Worm (Caenorhabditis elegans) whole organism, late embryonic: ENCODE data around the gene F37C12.21.

ENCODE experiments used
- C08G9.2 ChIP-seq: sonication (generic microtip); optimal IDR thresholded peaks from 2 replicates; lab custom pipeline; 2016; ENCODE audit warnings: mild to moderate bottlenecking, missing genetic modification characterization, moderate library complexity, missing compliant biosample characterization
- C38D4.7 ChIP-seq: fragments of 200-800 bp; sonication (Bioruptor generic); optimal IDR thresholded peaks from 2 replicates; lab custom pipeline; 2018; ENCODE audit warnings: mild to moderate bottlenecking, missing genetic modification characterization, moderate library complexity, missing compliant biosample characterization
- K02D7.2 ChIP-seq: sonication (generic microtip); optimal IDR thresholded peaks from 2 replicates; lab custom pipeline; 2017; ENCODE audit warnings: mild to moderate bottlenecking, missing genetic modification characterization, missing compliant biosample characterization
- Y22D7AL.16 ChIP-seq: sonication (generic microtip); optimal IDR thresholded peaks from 2 replicates; lab custom pipeline; 2016; ENCODE audit warnings: missing genetic modification characterization, missing compliant biosample characterization
- ama-1 ChIP-seq: fragments of 150-350 bp; optimal IDR thresholded peaks from 2 replicates; lab custom pipeline; 2014
- ceh-14 ChIP-seq: sonication (generic microtip); optimal IDR thresholded peaks from 2 replicates; lab custom pipeline; 2016; ENCODE audit warnings: missing genotype, missing genetic modification characterization, missing compliant biosample characterization
- ceh-18 ChIP-seq: sonication (generic microtip); optimal IDR thresholded peaks from 2 replicates; lab custom pipeline; 2016; ENCODE audit warnings: missing genetic modification characterization, missing compliant biosample characterization
- ceh-19 ChIP-seq: fragments of 200-800 bp; sonication (Bioruptor generic); optimal IDR thresholded peaks from 2 replicates; lab custom pipeline; 2018; ENCODE audit warnings: mild to moderate bottlenecking, missing genetic modification characterization, missing compliant biosample characterization
- ceh-22 ChIP-seq: sonication (generic microtip); optimal IDR thresholded peaks from 2 replicates; lab custom pipeline; 2017; ENCODE audit warnings: missing biosample characterization, missing genetic modification characterization
- ceh-30 ChIP-seq: fragments of 150-350 bp; optimal IDR thresholded peaks from 2 replicates; lab custom pipeline; 2014; ENCODE audit warnings: missing biosample characterization, missing genetic modification characterization
- ceh-31 ChIP-seq: sonication (generic microtip); optimal IDR thresholded peaks from 2 replicates; lab custom pipeline; 2016; ENCODE audit warnings: missing genetic modification characterization, missing compliant biosample characterization
- ceh-34 ChIP-seq: sonication (generic microtip); optimal IDR thresholded peaks from 2 replicates; lab custom pipeline; 2016; ENCODE audit warnings: mild to moderate bottlenecking, missing genetic modification characterization, missing compliant biosample characterization
- ceh-45 ChIP-seq: fragments of 200-800 bp; sonication (Bioruptor generic); IDR thresholded peaks from 2 replicates; pipeline ENCODE4 v1.3.6; 2022; ENCODE audit warnings: missing genetic modification reagents, missing genetic modification characterization, missing compliant biosample characterization
- dmd-4 ChIP-seq: sonication (generic microtip); optimal IDR thresholded peaks from 2 replicates; lab custom pipeline; 2016; ENCODE audit warnings: borderline replicate concordance, missing genetic modification characterization, missing compliant biosample characterization
- dve-1 ChIP-seq: sonication (generic microtip); optimal IDR thresholded peaks from 2 replicates; lab custom pipeline; 2017; ENCODE audit warnings: antibody characterized with exemption, mild to moderate bottlenecking, missing genetic modification characterization, missing compliant biosample characterization
- fax-1 ChIP-seq: sonication (generic microtip); optimal IDR thresholded peaks from 2 replicates; lab custom pipeline; 2016; ENCODE audit warnings: missing genotype, missing genetic modification characterization, missing compliant biosample characterization
- fkh-10 ChIP-seq: fragments of 150-350 bp; optimal IDR thresholded peaks from 2 replicates; lab custom pipeline; 2014; ENCODE audit warnings: missing biosample characterization, missing genetic modification reagents, missing genetic modification characterization
- hlh-13 ChIP-seq: fragments of 200-800 bp; sonication (Bioruptor generic); optimal IDR thresholded peaks from 2 replicates; lab custom pipeline; 2018; ENCODE audit warnings: mild to moderate bottlenecking, missing genetic modification characterization, missing compliant biosample characterization
- hlh-15 ChIP-seq: sonication (generic microtip); optimal IDR thresholded peaks from 2 replicates; lab custom pipeline; 2016; ENCODE audit warnings: missing genetic modification characterization, missing compliant biosample characterization
- hlh-6 ChIP-seq: sonication (generic microtip); optimal IDR thresholded peaks from 2 replicates; lab custom pipeline; 2016; ENCODE audit warnings: missing genotype, missing genetic modification characterization, missing compliant biosample characterization
- lin-11 ChIP-seq: fragments of 200-800 bp; sonication (Bioruptor generic); optimal IDR thresholded peaks from 2 replicates; lab custom pipeline; 2018; ENCODE audit warnings: mild to moderate bottlenecking, missing genetic modification characterization, missing compliant biosample characterization
- madf-2 ChIP-seq: sonication (generic microtip); optimal IDR thresholded peaks from 2 replicates; lab custom pipeline; 2017; ENCODE audit warnings: missing genetic modification characterization, missing compliant biosample characterization
- mec-3 ChIP-seq: sonication (generic microtip); optimal IDR thresholded peaks from 2 replicates; lab custom pipeline; 2016; ENCODE audit warnings: borderline replicate concordance, missing genetic modification characterization, missing compliant biosample characterization
- nfya-1 ChIP-seq: sonication (generic microtip); optimal IDR thresholded peaks from 2 replicates; lab custom pipeline; 2017; ENCODE audit warnings: missing genetic modification characterization, mild to moderate bottlenecking, missing compliant biosample characterization, antibody characterized with exemption, moderate library complexity
- nhr-11 ChIP-seq: fragments of 150-350 bp; optimal IDR thresholded peaks from 2 replicates; lab custom pipeline; 2014; ENCODE audit warnings: missing biosample characterization, missing genetic modification characterization
- nhr-232 ChIP-seq: sonication (generic microtip); optimal IDR thresholded peaks from 2 replicates; lab custom pipeline; 2016; ENCODE audit warnings: missing genetic modification characterization, missing compliant biosample characterization
- npax-4 ChIP-seq: sonication (generic microtip); optimal IDR thresholded peaks from 2 replicates; lab custom pipeline; 2016; ENCODE audit warnings: missing genetic modification characterization, missing compliant biosample characterization
- pat-9 ChIP-seq: fragments of 200-800 bp; sonication (Bioruptor generic); optimal IDR thresholded peaks from 2 replicates; lab custom pipeline; 2018; ENCODE audit warnings: mild to moderate bottlenecking, missing genetic modification characterization, moderate library complexity, missing compliant biosample characterization
- pax-1 ChIP-seq: fragments of 150-350 bp; optimal IDR thresholded peaks from 2 replicates; lab custom pipeline; 2014; ENCODE audit warnings: missing biosample characterization, missing genetic modification characterization
- pha-2 ChIP-seq: sonication (generic microtip); optimal IDR thresholded peaks from 2 replicates; lab custom pipeline; 2017; ENCODE audit warnings: mild to moderate bottlenecking, missing genetic modification characterization, missing compliant biosample characterization
- pha-4 ChIP-seq: fragments of 150-350 bp; optimal IDR thresholded peaks from 2 replicates; lab custom pipeline; 2018; ENCODE audit warnings: missing biosample characterization, missing genetic modification reagents, missing genetic modification characterization
- pqm-1 ChIP-seq: sonication (generic microtip); optimal IDR thresholded peaks from 2 replicates; lab custom pipeline; 2016; ENCODE audit warnings: missing genetic modification characterization, missing compliant biosample characterization
- ref-2 ChIP-seq: sonication (generic microtip); optimal IDR thresholded peaks from 2 replicates; lab custom pipeline; 2016; ENCODE audit warnings: missing genetic modification characterization, missing compliant biosample characterization
- rnt-1 ChIP-seq: sonication (generic microtip); optimal IDR thresholded peaks from 2 replicates; lab custom pipeline; 2016; ENCODE audit warnings: missing genetic modification characterization, missing compliant biosample characterization
- sdc-2 ChIP-seq: sonication (generic microtip); optimal IDR thresholded peaks from 2 replicates; lab custom pipeline; 2016; ENCODE audit warnings: missing genotype, missing genetic modification characterization, missing compliant biosample characterization
- sox-4 ChIP-seq: sonication (generic microtip); optimal IDR thresholded peaks from 2 replicates; lab custom pipeline; 2017; ENCODE audit warnings: mild to moderate bottlenecking, missing genetic modification characterization, inconsistent platforms, missing compliant biosample characterization
- tbx-2 ChIP-seq: sonication (generic microtip); optimal IDR thresholded peaks from 2 replicates; lab custom pipeline; 2016; ENCODE audit warnings: missing genetic modification characterization, missing compliant biosample characterization
- tbx-7 ChIP-seq: sonication (generic microtip); optimal IDR thresholded peaks from 2 replicates; lab custom pipeline; 2016; ENCODE audit warnings: missing genotype, missing genetic modification characterization, missing compliant biosample characterization
- ttx-3 ChIP-seq: sonication (generic microtip); optimal IDR thresholded peaks from 2 replicates; lab custom pipeline; 2016; ENCODE audit warnings: missing genetic modification reagents, missing genetic modification characterization, missing compliant biosample characterization
- unc-3 ChIP-seq, 2 experiments: fragments of 200-800 bp in 1 of 2; sonication (Bioruptor generic) in 1 of 2; sonication (generic microtip) in 1 of 2; conservative IDR thresholded peaks in 1 of 2; optimal IDR thresholded peaks in 1 of 2; 2 replicates each; pipeline versions ENCODE4 v1.3.6 to Lab custom; 2016 to 2022; ENCODE audit warnings: missing compliant biosample characterization in 2 of 2, missing genetic modification characterization in 2 of 2, missing genetic modification reagents in 1 of 2
- unc-42 ChIP-seq: sonication (generic microtip); optimal IDR thresholded peaks from 2 replicates; lab custom pipeline; 2016; ENCODE audit warnings: missing genotype, missing genetic modification characterization, missing compliant biosample characterization
- unc-55 ChIP-seq: sonication (generic microtip); optimal IDR thresholded peaks from 2 replicates; lab custom pipeline; 2017; ENCODE audit warnings: missing biosample characterization, missing genetic modification reagents, missing genetic modification characterization
- unc-86 ChIP-seq: sonication (generic microtip); optimal IDR thresholded peaks from 2 replicates; lab custom pipeline; 2016; ENCODE audit warnings: missing genetic modification characterization, missing compliant biosample characterization
- zip-5 ChIP-seq: sonication (generic microtip); optimal IDR thresholded peaks from 2 replicates; lab custom pipeline; 2016; ENCODE audit warnings: missing genetic modification characterization, missing compliant biosample characterization
- ztf-16 ChIP-seq: sonication (generic microtip); optimal IDR thresholded peaks from 2 replicates; lab custom pipeline; 2017; ENCODE audit warnings: missing genetic modification characterization, missing compliant biosample characterization

Gene F37C12.21

ce11 chrIII:7148191-7148590, 40.0 kb upstream of the F37C12.21 start:
- no peak for TF ChIP-seq nfya-1 (tag; lab: Kevin White, UChicago)
- TF ChIP-seq pqm-1: no peak
- no peak for TF ChIP-seq unc-3 (GFP tag; conservative IDR thresholded peaks at IDR 0.05; lab: Robert Waterston, UW)
- TF ChIP-seq unc-3 (tag; optimal IDR thresholded peaks at IDR 0.05; lab: Kevin White, UChicago): no peak
- TF ChIP-seq hlh-13 (GFP tag; lab: Kevin White, UChicago): no peak
- no peak for TF ChIP-seq fax-1 (tag; lab: Kevin White, UChicago)
- no peak for TF ChIP-seq ceh-14
- TF ChIP-seq zip-5 (tag; lab: Kevin White, UChicago): no peak
- TF ChIP-seq sdc-2: no peak
- TF ChIP-seq Y22D7AL.16 (tag; lab: Kevin White, UChicago): no peak

- TF ChIP-seq nhr-11 (tag; lab: Kevin White, UChicago): no peak
- TF ChIP-seq pha-2 (tag; lab: Kevin White, UChicago): no peak
- TF ChIP-seq K02D7.2: no peak
Measured at ce11 chrIII:7150162-7150561, 38.0 kb upstream of the F37C12.21 start.

ce11 chrIII:7152569-7152968, 35.6 kb upstream of the F37C12.21 start:
- TF ChIP-seq madf-2 (tag; lab: Kevin White, UChicago) (no peak), dve-1 (tag; lab: Kevin White, UChicago) (no peak), nhr-232 (tag; lab: Kevin White, UChicago) (no peak), tbx-7 (tag; lab: Kevin White, UChicago) (no peak), rnt-1 (tag; lab: Kevin White, UChicago) (no peak), pha-4 (tag; lab: Kevin White, UChicago) (no peak), dmd-4 (tag; lab: Kevin White, UChicago) (no peak), sox-4 (tag; lab: Kevin White, UChicago) (no peak), unc-42 (no peak), ztf-16 (tag; lab: Kevin White, UChicago) (no peak), lin-11 (tag; lab: Kevin White, UChicago) (no peak), ref-2 (tag; lab: Kevin White, UChicago) (no peak), sdc-2 (no peak), C08G9.2 (tag; lab: Kevin White, UChicago) (no peak), C38D4.7 (no peak), ceh-45 (no peak)

- TF ChIP-seq nfya-1 (tag; lab: Kevin White, UChicago) (peak; percentile 93), unc-86 (tag; lab: Kevin White, UChicago) (no peak), ceh-45 (no peak), ceh-31 (tag; lab: Kevin White, UChicago) (peak; percentile 68), zip-5 (tag; lab: Kevin White, UChicago) (no peak), ttx-3 (tag; lab: Kevin White, UChicago) (no peak), nhr-11 (tag; lab: Kevin White, UChicago) (no peak), Y22D7AL.16 (tag; lab: Kevin White, UChicago) (no peak), ceh-34 (tag; lab: Kevin White, UChicago) (no peak), fax-1 (tag; lab: Kevin White, UChicago) (no peak), C08G9.2 (tag; lab: Kevin White, UChicago) (no peak), unc-42 (peak; percentile 66), ceh-19 (GFP tag; lab: Kevin White, UChicago) (no peak), ceh-22 (no peak), pat-9 (tag; lab: Kevin White, UChicago) (no peak), dve-1 (tag; lab: Kevin White, UChicago) (peak; percentile 12), unc-55 (GFP tag; lab: Kevin White, UChicago) (peak; percentile 78), tbx-2 (tag; lab: Kevin White, UChicago) (peak; percentile 4), rnt-1 (tag; lab: Kevin White, UChicago) (peak; percentile 14), madf-2 (tag; lab: Kevin White, UChicago) (no peak), hlh-15 (no peak), fkh-10 (no peak), ceh-30 (tag; lab: Kevin White, UChicago) (no peak), dmd-4 (tag; lab: Kevin White, UChicago) (no peak), lin-11 (tag; lab: Kevin White, UChicago) (no peak), hlh-13 (GFP tag; lab: Kevin White, UChicago) (no peak), ceh-18 (tag; lab: Kevin White, UChicago) (peak; percentile 9), pha-4 (tag; lab: Kevin White, UChicago) (no peak), pax-1 (tag; lab: Kevin White, UChicago) (peak; percentile 79), ama-1 (lab: Kevin White, UChicago) (no peak), npax-4 (no peak), hlh-6 (tag; lab: Kevin White, UChicago) (no peak), mec-3 (no peak)
- TF ChIP-seq, all 69 proteins: peak for 9
Measured at ce11 chrIII:7153747-7154238, 34.4 kb upstream of the F37C12.21 start, which contains the start of gene ogt-1. Gene ogt-1 (minus strand): TSS chrIII:7153797.
